Worm (Caenorhabditis elegans) whole organism, L4 larva: Measurements from ENCODE around the gene R07B7.6.

Experiments used
- ceh-82 ChIP-seq: sonication (generic microtip); optimal IDR thresholded peaks from 2 replicates; lab custom pipeline; 2017; ENCODE audit warnings: missing biosample characterization, missing genetic modification characterization
- lin-13 ChIP-seq: fragments of 150-350 bp; optimal IDR thresholded peaks from 2 replicates; lab custom pipeline; 2014; ENCODE audit warnings: missing biosample characterization, missing genetic modification reagents, missing genetic modification characterization
- mdt-29 ChIP-seq: fragments of 200-800 bp; sonication (Bioruptor generic); IDR thresholded peaks from 2 replicates; pipeline ENCODE4 v1.3.6; 2022; ENCODE audit warnings: missing genetic modification reagents, missing genetic modification characterization, missing compliant biosample characterization
- nhr-10 ChIP-seq: fragments of 150-350 bp; optimal IDR thresholded peaks from 2 replicates; lab custom pipeline; 2014; ENCODE audit warnings: missing biosample characterization, missing genetic modification characterization
- nhr-11 ChIP-seq: fragments of 150-350 bp; optimal IDR thresholded peaks from 2 replicates; lab custom pipeline; 2014; ENCODE audit warnings: missing biosample characterization, missing genetic modification characterization
- nhr-237 ChIP-seq: sonication (generic microtip); optimal IDR thresholded peaks from 2 replicates; lab custom pipeline; 2017; ENCODE audit warnings: missing biosample characterization, missing genetic modification characterization
- nhr-76 ChIP-seq: fragments of 150-350 bp; optimal IDR thresholded peaks from 2 replicates; lab custom pipeline; 2014; ENCODE audit warnings: missing biosample characterization, missing genetic modification characterization
- skn-1 ChIP-seq: fragments of 150-350 bp; optimal IDR thresholded peaks from 2 replicates; lab custom pipeline; 2014; ENCODE audit warnings: missing biosample characterization, missing genetic modification characterization

DNA sequence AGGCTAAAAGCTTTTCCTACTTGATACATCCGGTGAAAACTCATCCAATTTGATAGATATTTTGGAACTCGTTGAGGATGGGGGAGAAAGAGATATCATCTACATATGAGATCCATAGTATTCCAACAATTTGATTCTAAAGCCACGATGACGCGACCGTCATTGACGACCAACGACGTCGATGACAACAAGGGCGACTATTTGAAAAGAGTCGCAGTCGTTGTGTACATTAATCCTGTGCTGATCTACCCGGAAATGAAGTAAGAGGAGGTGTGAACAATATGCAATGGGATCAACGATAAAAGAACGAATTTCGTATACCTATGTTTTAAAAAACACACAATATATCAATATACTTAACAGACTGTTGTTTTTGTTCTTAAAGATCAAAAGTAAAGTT, 46.6 kb downstream of the R07B7.6 start:
- TF ChIP-seq nhr-76 (no peak), nhr-10 (tag; lab: Kevin White, UChicago) (no peak), lin-13 (no peak), nhr-11 (tag; lab: Kevin White, UChicago) (no peak), skn-1 (no peak), nhr-237 (tag; lab: Kevin White, UChicago) (no peak), mdt-29 (GFP tag; lab: Robert Waterston, UW) (no peak), ceh-82 (tag; lab: Kevin White, UChicago) (no peak)
